Worm (Caenorhabditis elegans): ENCODE measurements around the gene lsd-1.

Gene lsd-1

DNA sequence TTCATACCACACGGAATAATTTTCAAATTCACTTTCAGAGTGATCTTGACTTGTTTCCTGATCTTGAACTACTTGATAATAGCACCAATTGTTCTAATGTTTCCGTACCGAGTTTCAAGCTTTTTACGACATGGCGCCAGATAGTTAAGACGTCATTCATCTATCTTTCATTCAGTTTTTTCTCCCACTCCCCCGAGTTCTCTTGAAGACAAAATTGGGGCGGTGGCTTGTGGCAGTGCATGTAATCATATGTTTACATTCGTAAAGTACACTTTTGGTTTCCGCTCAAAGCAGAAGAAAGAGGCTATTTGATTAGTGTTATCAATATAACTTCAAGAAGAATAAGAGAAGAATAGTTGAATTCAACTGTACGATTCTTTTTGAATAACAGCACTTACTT lies 50.9 kb downstream of the lsd-1 start:
- TF ChIP-seq flt-1 (GFP tag; IDR thresholded peaks at IDR 0.05) (no peak), cog-1 (tag; optimal IDR thresholded peaks at IDR 0.05) (no peak), med-1 (GFP tag; optimal IDR thresholded peaks at IDR 0.05; ENCODE audit: insufficient read depth) (no peak), T22C8.4 (GFP tag; IDR thresholded peaks at IDR 0.05) (no peak), ztf-29 (GFP tag; IDR thresholded peaks at IDR 0.05) (no peak), ztf-23 (GFP tag; IDR thresholded peaks at IDR 0.05) (no peak), tab-1 (GFP tag; IDR thresholded peaks at IDR 0.05) (no peak), klf-2 (GFP tag; conservative IDR thresholded peaks at IDR 0.05) (no peak), ref-1 (GFP tag; conservative IDR thresholded peaks at IDR 0.05) (no peak)
